Worm (Caenorhabditis elegans) whole organism, L4 larva: ENCODE data around the gene T28C12.15.

Source experiments
- F37D6.2 ChIP-seq: sonication (generic microtip); optimal IDR thresholded peaks from 2 replicates; lab custom pipeline; 2016; ENCODE audit warnings: mild to moderate bottlenecking, missing genetic modification characterization, missing compliant biosample characterization
- F44E2.7 ChIP-seq: fragments of 200-800 bp; sonication (Bioruptor generic); IDR thresholded peaks from 2 replicates; pipeline ENCODE4 v2.1.2; 2022; ENCODE audit warnings: missing genetic modification characterization, missing compliant biosample characterization
- F49E8.2 ChIP-seq: sonication (generic microtip); optimal IDR thresholded peaks from 2 replicates; lab custom pipeline; 2016; ENCODE audit warnings: missing compliant biosample characterization, mild to moderate bottlenecking, missing genetic modification characterization, borderline replicate concordance
- aha-1 ChIP-seq: fragments of 150-350 bp; peaks from one replicate; lab custom pipeline; 2014; ENCODE audit warnings: missing biosample characterization, missing genetic modification characterization
- ama-1 ChIP-seq: fragments of 150-350 bp; optimal IDR thresholded peaks from 2 replicates; lab custom pipeline; 2014; ENCODE audit warnings: inconsistent platforms, mixed read lengths
- attf-4 ChIP-seq: sonication (generic microtip); optimal IDR thresholded peaks from 3 replicates; lab custom pipeline; 2017; ENCODE audit warnings: missing biosample characterization, missing genetic modification characterization
- ceh-28 ChIP-seq: fragments of 150-350 bp; optimal IDR thresholded peaks from 2 replicates; lab custom pipeline; 2014; ENCODE audit warnings: missing biosample characterization, missing genetic modification reagents, missing genetic modification characterization
- ceh-82 ChIP-seq: sonication (generic microtip); optimal IDR thresholded peaks from 2 replicates; lab custom pipeline; 2017; ENCODE audit warnings: missing biosample characterization, missing genetic modification characterization
- ctbp-1 ChIP-seq: fragments of 200-800 bp; sonication (Bioruptor generic); IDR thresholded peaks from 2 replicates; pipeline ENCODE4 v1.3.6; 2022; ENCODE audit warnings: missing genetic modification reagents, missing genetic modification characterization, missing compliant biosample characterization
- daf-16 ChIP-seq, 3 experiments: sonication (generic microtip); optimal IDR thresholded peaks; 2 replicates each; lab custom pipeline; 2016 to 2017; ENCODE audit warnings: missing genetic modification characterization in 3 of 3, missing genetic modification reagents in 3 of 3, mild to moderate bottlenecking in 2 of 3, missing compliant biosample characterization in 2 of 3, missing biosample characterization in 1 of 3, moderate library complexity in 1 of 3
- daf-19 ChIP-seq: fragments of 200-800 bp; sonication (Bioruptor generic); conservative IDR thresholded peaks from 2 replicates; pipeline ENCODE4 v1.3.6; 2022; ENCODE audit warnings: missing genetic modification characterization, missing compliant biosample characterization
- dmd-9 ChIP-seq: fragments of 200-800 bp; sonication (Bioruptor generic); IDR thresholded peaks from 2 replicates; pipeline ENCODE4 v1.3.6; 2022; ENCODE audit warnings: missing genetic modification reagents, missing genetic modification characterization, missing compliant biosample characterization
- hif-1 ChIP-seq, 2 experiments: sonication (generic microtip); optimal IDR thresholded peaks; 2 replicates each; lab custom pipeline; 2016 to 2017; ENCODE audit warnings: missing compliant biosample characterization in 2 of 2, missing genetic modification characterization in 2 of 2, missing genetic modification reagents in 2 of 2, missing genotype in 2 of 2, mild to moderate bottlenecking in 1 of 2
- hlh-11 ChIP-seq: fragments of 200-800 bp; sonication (Bioruptor generic); optimal IDR thresholded peaks from 2 replicates; lab custom pipeline; 2018; ENCODE audit warnings: mild to moderate bottlenecking, missing genetic modification characterization, missing compliant biosample characterization
- lir-3 ChIP-seq: sonication (generic microtip); optimal IDR thresholded peaks from 2 replicates; lab custom pipeline; 2016; ENCODE audit warnings: mild to moderate bottlenecking, missing genetic modification characterization, missing compliant biosample characterization
- mdl-1 ChIP-seq, 2 experiments: fragments of 150-350 bp in 1 of 2; sonication (generic microtip) in 1 of 2; optimal IDR thresholded peaks; 2 replicates each; lab custom pipeline; 2014 to 2017; ENCODE audit warnings: missing biosample characterization in 2 of 2, missing genetic modification characterization in 2 of 2
- mep-1 ChIP-seq: fragments of 150-350 bp; sonication (generic microtip); optimal IDR thresholded peaks from 3 replicates; lab custom pipeline; 2014; ENCODE audit warnings: missing biosample characterization, missing genetic modification characterization
- mxl-3 ChIP-seq: fragments of 200-800 bp; sonication (Bioruptor generic); optimal IDR thresholded peaks from 2 replicates; lab custom pipeline; 2018; ENCODE audit warnings: mild to moderate bottlenecking, missing genetic modification characterization, missing compliant biosample characterization
- php-3 ChIP-seq: fragments of 200-800 bp; sonication (Bioruptor generic); IDR thresholded peaks from 2 replicates; pipeline ENCODE4 v1.3.6; 2022; ENCODE audit warnings: missing genetic modification reagents, missing genetic modification characterization, missing compliant biosample characterization
- snpc-4 ChIP-seq: fragments of 150-350 bp; optimal IDR thresholded peaks from 2 replicates; lab custom pipeline; 2014; ENCODE audit warnings: missing biosample characterization, missing genetic modification characterization
- vab-7 ChIP-seq: fragments of 200-800 bp; sonication (Bioruptor generic); IDR thresholded peaks from 2 replicates; pipeline ENCODE4 v1.3.6; 2022; ENCODE audit warnings: missing genetic modification reagents, missing genetic modification characterization, missing compliant biosample characterization
- zfp-3 ChIP-seq: fragments of 200-800 bp; sonication (Bioruptor generic); conservative IDR thresholded peaks from 2 replicates; pipeline ENCODE4 v1.3.6; 2022; ENCODE audit warnings: missing genetic modification reagents, missing genetic modification characterization, missing compliant biosample characterization
- zip-2 ChIP-seq: fragments of 150-350 bp; optimal IDR thresholded peaks from 2 replicates; lab custom pipeline; 2014; ENCODE audit warnings: missing biosample characterization, missing genetic modification characterization

T28C12.15 gene

DNA sequence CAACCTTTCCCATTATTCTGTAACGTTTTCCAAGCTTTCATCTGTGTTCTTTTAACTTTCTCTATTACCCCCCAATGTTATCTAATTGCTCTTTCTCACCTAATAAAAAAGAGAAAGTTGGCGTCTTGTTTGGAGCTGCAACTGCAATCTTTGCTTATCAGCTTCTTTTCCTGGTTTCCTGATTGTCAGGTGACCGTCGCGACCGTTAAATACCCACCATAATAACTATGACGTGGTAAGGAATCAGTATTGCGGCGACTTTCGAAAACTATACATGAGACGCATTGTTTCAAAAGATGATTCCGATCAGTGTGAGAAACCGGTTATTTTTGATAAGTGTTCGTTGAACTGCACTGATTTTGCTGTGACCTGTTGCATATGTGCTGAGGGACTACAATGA, 46.4 kb downstream of the T28C12.15 start (continued):
- TF ChIP-seq ctbp-1 (GFP tag; lab: Robert Waterston, UW), result no peak
- TF ChIP-seq ama-1 (lab: Kevin White, UChicago), result peak; percentile 19
- no peak for TF ChIP-seq F37D6.2 (tag; lab: Kevin White, UChicago)
- no peak for TF ChIP-seq lir-3 (tag; lab: Kevin White, UChicago)
- peak in 1 of 2 experiments; percentile 74 for TF ChIP-seq mdl-1 (tag; optimal IDR thresholded peaks at IDR 0.05; lab: Kevin White, UChicago)
- peak; percentile 85 for TF ChIP-seq php-3 (GFP tag; lab: Robert Waterston, UW)
- peak; percentile 93 for TF ChIP-seq hlh-11 (tag; lab: Kevin White, UChicago)
- no peak for TF ChIP-seq dmd-9 (GFP tag; lab: Robert Waterston, UW)
- TF ChIP-seq aha-1, result peak; percentile 13
- TF ChIP-seq hif-1 (tag; optimal IDR thresholded peaks at IDR 0.05; lab: Kevin White, UChicago), result no peak
- TF ChIP-seq mep-1, result peak; percentile 8

- TF ChIP-seq daf-19 (no peak), ceh-82 (tag; lab: Kevin White, UChicago) (no peak), snpc-4 (no peak), F44E2.7 (GFP tag; lab: Robert Waterston, UW) (no peak), vab-7 (GFP tag; lab: Robert Waterston, UW) (no peak), attf-4 (no peak), mxl-3 (GFP tag; lab: Kevin White, UChicago) (no peak), php-3 (GFP tag; lab: Robert Waterston, UW) (peak; percentile 63; the same call in 1 of the 2 replicates), dmd-9 (GFP tag; lab: Robert Waterston, UW) (no peak), ceh-28 (no peak), F49E8.2 (no peak), zip-2 (tag; lab: Kevin White, UChicago) (no peak), zfp-3 (GFP tag; lab: Robert Waterston, UW) (no peak), hif-1 (tag; optimal IDR thresholded peaks at IDR 0.05; lab: Kevin White, UChicago) (no peak), daf-16 (GFP tag; optimal IDR thresholded peaks at IDR 0.05; lab: Kevin White, UChicago) (no peak), daf-16 (tag; optimal IDR thresholded peaks at IDR 0.05; lab: Kevin White, UChicago) (peak; percentile 10)
- TF ChIP-seq, all 104 proteins: peak for 2
Measured at ce11 chrV:6270552-6270951, 51.0 kb downstream of the T28C12.15 start, which contains the start of gene F31F7.2. TSS of gene F31F7.2 (plus strand) at chrV:6270852.
